Fruit fly (Drosophila melanogaster): Measurements from ENCODE around the gene CG5001.

DNA sequence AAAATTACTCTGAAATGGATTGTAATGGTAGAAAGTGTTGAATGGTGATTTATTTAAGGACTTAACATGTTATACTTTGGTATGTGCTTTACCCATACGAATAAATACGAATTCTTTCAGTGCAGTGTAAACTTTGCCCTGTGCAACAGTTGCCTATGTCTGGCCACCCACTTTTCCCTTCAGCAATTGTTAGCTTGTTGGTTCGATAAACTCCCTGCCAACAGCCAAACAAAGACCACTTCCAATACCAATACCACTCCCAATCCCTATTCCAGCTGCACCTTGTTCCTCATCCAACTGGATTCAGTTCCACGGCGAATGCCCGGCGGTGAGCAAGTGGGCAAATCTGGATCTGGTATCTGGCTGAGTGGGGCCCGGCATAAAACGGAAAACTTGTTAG is 18.4 kb downstream of the CG5001 start, which contains the start of gene CG14342:
- TF ChIP-seq HLH106 (tag; optimal IDR thresholded peaks at IDR 0.05) (no peak), Myc (optimal IDR thresholded peaks at IDR 0.05) (no peak), lola (GFP tag; optimal IDR thresholded peaks at IDR 0.05) (no peak), GATAd (GFP tag; optimal IDR thresholded peaks at IDR 0.05) (no peak), CG32264 (GFP tag; optimal IDR thresholded peaks at IDR 0.05) (no peak), sv (GFP tag; optimal IDR thresholded peaks at IDR 0.05) (no peak), foxo (GFP tag; optimal IDR thresholded peaks at IDR 0.05) (no peak), Dif (GFP tag; optimal IDR thresholded peaks at IDR 0.05; ENCODE audit: partially characterized antibody) (no peak), usp (GFP tag; optimal IDR thresholded peaks at IDR 0.05) (no peak), br (GFP tag; optimal IDR thresholded peaks at IDR 0.05) (no peak)
